Fruit fly (Drosophila melanogaster) ovary, adult (tissue): ENCODE measurements around the gene CG9008.

Experiments used
- CG17801 ChIP-seq: fragments of 200-800 bp; optimal IDR thresholded peaks from 2 replicates; lab custom pipeline; 2019; ENCODE audit warnings: missing biosample characterization, mild to moderate bottlenecking, missing genetic modification characterization, moderate library complexity; ENCODE audit not compliant: partially characterized antibody

CG9008 gene

dm6 chr2L:13732287-13732686 lies 47.7 kb downstream of the CG9008 start:
- no peak for TF ChIP-seq CG17801 (GFP tag; lab: Kevin White, UChicago)
